Worm (Caenorhabditis elegans): ENCODE measurements around the gene K02D10.2.
A peak's percentile ranks its signal among the peaks of the same experiment; 100 is the strongest.

K02D10.2 gene

DNA sequence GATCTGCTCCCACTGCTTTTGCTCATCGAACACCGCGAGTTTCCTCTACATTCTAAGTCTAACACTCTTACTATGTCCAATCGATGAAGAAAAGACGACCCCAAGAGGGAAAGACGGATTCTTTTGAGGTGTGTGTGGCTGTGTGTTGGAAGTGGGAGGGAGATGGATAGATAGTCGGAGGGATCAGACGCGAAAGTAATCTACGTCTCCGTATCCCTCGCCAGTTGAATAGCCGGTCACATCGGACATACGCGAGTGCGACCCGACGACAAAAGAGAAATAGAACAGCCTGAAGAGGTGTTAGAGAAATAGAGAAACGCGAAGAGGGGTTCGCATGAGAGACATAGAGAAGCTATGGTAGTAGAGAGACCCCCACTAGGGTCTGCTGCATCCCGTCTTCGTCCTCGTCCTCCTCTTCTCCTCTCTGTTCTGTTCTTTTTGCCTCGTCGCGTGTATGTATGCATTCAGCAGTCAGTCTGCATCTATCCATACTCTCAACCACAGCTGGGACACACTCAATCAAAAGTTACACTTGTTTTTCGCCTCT lies 24.6 kb upstream of the K02D10.2 start (continued):
- TF ChIP-seq ceh-30 (tag; optimal IDR thresholded peaks at IDR 0.05), result peak; percentile 60
- peak; percentile 67 for TF ChIP-seq ceh-48 (tag; optimal IDR thresholded peaks at IDR 0.05)
- TF ChIP-seq ceh-24 (tag; optimal IDR thresholded peaks at IDR 0.05), result no peak
- peak; percentile 75 for TF ChIP-seq sox-2 (GFP tag; IDR thresholded peaks at IDR 0.05)
- peak; percentile 73 for TF ChIP-seq syd-9 (tag; optimal IDR thresholded peaks at IDR 0.05)
- TF ChIP-seq elt-4 (tag; optimal IDR thresholded peaks at IDR 0.05), result no peak
- TF ChIP-seq gmeb-2 (tag; optimal IDR thresholded peaks at IDR 0.05), result no peak
- peak; percentile 3 for TF ChIP-seq lim-6 (tag; optimal IDR thresholded peaks at IDR 0.05)
- peak; percentile 28 for TF ChIP-seq hlh-6 (tag; optimal IDR thresholded peaks at IDR 0.05)
- TF ChIP-seq pax-1 (tag; optimal IDR thresholded peaks at IDR 0.05), result no peak
- peak; percentile 10 for TF ChIP-seq che-1 (tag; optimal IDR thresholded peaks at IDR 0.05)
- peak; percentile 10 for TF ChIP-seq sdc-2 (tag; optimal IDR thresholded peaks at IDR 0.05)
- TF ChIP-seq hlh-8 (tag; optimal IDR thresholded peaks at IDR 0.05), result peak; percentile 55

DNA sequence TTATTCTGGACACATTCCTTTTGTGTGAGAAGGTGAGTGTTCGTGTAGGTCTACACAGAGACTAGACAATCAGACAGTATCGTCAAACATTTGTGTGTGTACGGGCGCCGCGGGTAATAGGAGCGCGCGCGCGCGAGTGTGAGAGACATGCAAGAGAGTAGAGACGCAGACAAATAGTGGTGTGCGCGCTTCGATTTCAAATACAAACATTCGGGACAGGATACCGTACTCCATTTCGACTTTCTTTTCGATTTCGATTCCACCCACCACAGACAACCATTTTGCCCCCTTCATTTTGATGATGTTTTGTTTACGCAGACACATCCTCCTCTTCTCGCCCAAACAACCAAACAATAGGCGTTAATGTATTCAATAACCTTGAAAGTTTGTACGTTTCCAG lies 23.7 kb upstream of the K02D10.2 start:
- no peak for TF ChIP-seq madf-2 (tag; optimal IDR thresholded peaks at IDR 0.05)
- peak; percentile 26 for TF ChIP-seq pha-2 (tag; optimal IDR thresholded peaks at IDR 0.05)
- peak; percentile 42 for TF ChIP-seq ets-4 (tag; optimal IDR thresholded peaks at IDR 0.05)
- TF ChIP-seq fkh-6 (tag; optimal IDR thresholded peaks at IDR 0.05), result no peak
- TF ChIP-seq ahr-1 (tag; optimal IDR thresholded peaks at IDR 0.05), result no peak
- peak; percentile 51 for TF ChIP-seq tbx-2 (tag; optimal IDR thresholded peaks at IDR 0.05)
- TF ChIP-seq sdc-2 (tag; optimal IDR thresholded peaks at IDR 0.05), result no peak
- no peak for TF ChIP-seq pax-1 (tag; optimal IDR thresholded peaks at IDR 0.05)
- peak; percentile 76 for TF ChIP-seq ceh-31 (tag; optimal IDR thresholded peaks at IDR 0.05)
- TF ChIP-seq unc-86 (tag; optimal IDR thresholded peaks at IDR 0.05), result no peak
- TF ChIP-seq nfya-1 (tag; optimal IDR thresholded peaks at IDR 0.05), result peak; percentile 60
- peak; percentile 82 for TF ChIP-seq ceh-34 (tag; optimal IDR thresholded peaks at IDR 0.05)
- TF ChIP-seq pqm-1 (tag; optimal IDR thresholded peaks at IDR 0.05), result no peak
- peak; percentile 3 for TF ChIP-seq hlh-30 (tag; optimal IDR thresholded peaks at IDR 0.05; ENCODE audit: insufficient read depth)
- TF ChIP-seq elt-4 (tag; optimal IDR thresholded peaks at IDR 0.05), result no peak
- TF ChIP-seq ztf-16 (tag; optimal IDR thresholded peaks at IDR 0.05), result peak; percentile 25
- TF ChIP-seq ama-1 (optimal IDR thresholded peaks at IDR 0.05), result peak; percentile 5
- no peak for TF ChIP-seq ceh-14 (tag; optimal IDR thresholded peaks at IDR 0.05)
- no peak for TF ChIP-seq rnt-1 (tag; optimal IDR thresholded peaks at IDR 0.05)
- TF ChIP-seq ttx-3 (tag; optimal IDR thresholded peaks at IDR 0.05), result no peak
- no peak for TF ChIP-seq pag-3 (tag; optimal IDR thresholded peaks at IDR 0.05; ENCODE audit: borderline replicate concordance)
- TF ChIP-seq pros-1 (tag; optimal IDR thresholded peaks at IDR 0.05), result peak; percentile 87
- TF ChIP-seq C08G9.2 (tag; optimal IDR thresholded peaks at IDR 0.05), result no peak
- no peak for TF ChIP-seq ceh-9 (tag; optimal IDR thresholded peaks at IDR 0.05)
- peak; percentile 13 for TF ChIP-seq ceh-19 (GFP tag; optimal IDR thresholded peaks at IDR 0.05)
- peak; percentile 28 for TF ChIP-seq ceh-18 (tag; optimal IDR thresholded peaks at IDR 0.05)
- TF ChIP-seq F13H6.1 (tag; optimal IDR thresholded peaks at IDR 0.05), result peak; percentile 7
- TF ChIP-seq ceh-6 (GFP tag; optimal IDR thresholded peaks at IDR 0.05), result no peak
- no peak for TF ChIP-seq fax-1 (tag; optimal IDR thresholded peaks at IDR 0.05)
- peak; percentile 77 for TF ChIP-seq ref-2 (tag; optimal IDR thresholded peaks at IDR 0.05)
- no peak for TF ChIP-seq lim-6 (tag; optimal IDR thresholded peaks at IDR 0.05)
- peak; percentile 41 for TF ChIP-seq unc-55 (GFP tag; optimal IDR thresholded peaks at IDR 0.05)
- TF ChIP-seq hlh-8 (tag; optimal IDR thresholded peaks at IDR 0.05), result no peak

DNA sequence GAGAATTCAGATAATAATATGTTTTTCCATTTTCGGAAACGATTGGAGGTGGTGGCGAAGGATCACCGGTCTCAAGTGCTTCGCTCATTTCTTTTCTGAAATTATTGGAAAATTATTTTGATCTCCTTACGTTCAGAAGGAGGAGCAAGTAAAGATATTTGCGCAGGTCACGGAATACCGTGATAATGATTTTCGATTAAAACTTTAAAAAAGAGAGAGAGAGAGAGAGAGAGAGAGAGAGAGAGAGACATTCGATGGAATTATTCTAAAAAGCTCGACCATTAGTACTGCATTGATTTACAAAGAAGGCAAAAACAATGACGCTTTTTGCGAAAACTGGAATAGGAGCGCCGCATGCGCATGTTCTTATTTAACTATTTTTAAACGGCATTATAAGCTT lies 21.2 kb upstream of the K02D10.2 start, which contains the start of gene ztf-1:
Gene ztf-1, minus strand, starts transcription at position 101 of the 400 bp plus-strand sequence.
- no peak for TF ChIP-seq ama-1 (optimal IDR thresholded peaks at IDR 0.05)
- no peak for TF ChIP-seq eyg-1 (tag; optimal IDR thresholded peaks at IDR 0.05)
- TF ChIP-seq sdc-2 (tag; optimal IDR thresholded peaks at IDR 0.05), result no peak
- no peak for TF ChIP-seq hlh-13 (GFP tag; optimal IDR thresholded peaks at IDR 0.05)
- TF ChIP-seq hlh-15 (tag; optimal IDR thresholded peaks at IDR 0.05), result no peak
- TF ChIP-seq ref-2 (tag; optimal IDR thresholded peaks at IDR 0.05), result no peak
- no peak for TF ChIP-seq ceh-18 (tag; optimal IDR thresholded peaks at IDR 0.05)
- TF ChIP-seq tbx-7 (tag; optimal IDR thresholded peaks at IDR 0.05), result no peak
- no peak for TF ChIP-seq unc-86 (tag; optimal IDR thresholded peaks at IDR 0.05)
- TF ChIP-seq fkh-10 (GFP tag; optimal IDR thresholded peaks at IDR 0.05), result no peak
- TF ChIP-seq sox-2 (GFP tag; IDR thresholded peaks at IDR 0.05), result no peak
- TF ChIP-seq unc-3 (GFP tag; conservative IDR thresholded peaks at IDR 0.05), result no peak
- no peak for TF ChIP-seq unc-3 (tag; optimal IDR thresholded peaks at IDR 0.05)
- no peak for TF ChIP-seq unc-42 (tag; optimal IDR thresholded peaks at IDR 0.05)
